Fruit fly (Drosophila melanogaster) whole organism, adult: Measurements from ENCODE around the gene Pmvk.

Source experiments
- CG11617 ChIP-seq: fragments of 200-800 bp; sonication (Bioruptor generic); optimal IDR thresholded peaks from 2 replicates; lab custom pipeline; 2017; ENCODE audit warnings: mild to moderate bottlenecking, missing biosample characterization, missing genetic modification reagents, missing genetic modification characterization
- CG12768 ChIP-seq: fragments of 200-800 bp; sonication (Bioruptor generic); optimal IDR thresholded peaks from 2 replicates; lab custom pipeline; 2017; ENCODE audit warnings: missing biosample characterization, missing genetic modification characterization, mild to moderate bottlenecking, moderate library complexity, missing genetic modification reagents
- CG14711 ChIP-seq: fragments of 200-800 bp; sonication (Bioruptor generic); optimal IDR thresholded peaks from 2 replicates; lab custom pipeline; 2018; ENCODE audit warnings: missing biosample characterization, mild to moderate bottlenecking, missing genetic modification characterization, moderate library complexity
- CG1620 ChIP-seq: fragments of 200-800 bp; sonication (Bioruptor generic); optimal IDR thresholded peaks from 2 replicates; lab custom pipeline; 2016; ENCODE audit warnings: missing biosample characterization, missing genetic modification characterization
- CG33017 ChIP-seq: fragments of 200-800 bp; sonication (Bioruptor generic); optimal IDR thresholded peaks from 2 replicates; lab custom pipeline; 2018; ENCODE audit warnings: missing biosample characterization, mild to moderate bottlenecking, missing genetic modification characterization, moderate library complexity
- CG5204 ChIP-seq: fragments of 200-800 bp; sonication (Bioruptor generic); optimal IDR thresholded peaks from 2 replicates; lab custom pipeline; 2016; ENCODE audit warnings: missing biosample characterization, missing genetic modification characterization
- CG7045 ChIP-seq: fragments of 200-800 bp; sonication (Bioruptor generic); optimal IDR thresholded peaks from 2 replicates; lab custom pipeline; 2017; ENCODE audit warnings: missing biosample characterization, mild to moderate bottlenecking, missing genetic modification characterization
- CG7101 ChIP-seq: fragments of 200-800 bp; sonication (Bioruptor generic); optimal IDR thresholded peaks from 2 replicates; lab custom pipeline; 2018; ENCODE audit warnings: missing biosample characterization, mild to moderate bottlenecking, missing genetic modification characterization, moderate library complexity
- Clk ChIP-seq: fragments of 200-800 bp; sonication (Bioruptor generic); optimal IDR thresholded peaks from 2 replicates; lab custom pipeline; 2017; ENCODE audit warnings: missing biosample characterization, missing genetic modification characterization
- Crg-1 ChIP-seq: fragments of 200-800 bp; sonication (Bioruptor generic); optimal IDR thresholded peaks from 2 replicates; lab custom pipeline; 2016; ENCODE audit warnings: missing biosample characterization, missing genetic modification characterization
- Hr96 ChIP-seq: fragments of 200-800 bp; sonication (Bioruptor generic); optimal IDR thresholded peaks from 2 replicates; lab custom pipeline; 2016; ENCODE audit warnings: missing biosample characterization, missing genetic modification characterization
- Mnt ChIP-seq: fragments of 200-800 bp; sonication (Bioruptor generic); optimal IDR thresholded peaks from 2 replicates; lab custom pipeline; 2016; ENCODE audit warnings: missing biosample characterization, mild to moderate bottlenecking, missing genetic modification characterization
- bab1 ChIP-seq: fragments of 200-800 bp; sonication (Bioruptor generic); optimal IDR thresholded peaks from 3 replicates; lab custom pipeline; 2019; ENCODE audit warnings: missing biosample characterization, mild to moderate bottlenecking, missing genetic modification characterization, moderate library complexity
- cic ChIP-seq: fragments of 200-800 bp; sonication (Bioruptor generic); optimal IDR thresholded peaks from 2 replicates; lab custom pipeline; 2017; ENCODE audit warnings: missing biosample characterization, mild to moderate bottlenecking, missing genetic modification characterization, moderate library complexity
- cnc ChIP-seq, 2 experiments: fragments of >200 bp; optimal IDR thresholded peaks; 2 replicates each; lab custom pipeline; 2017
- kay ChIP-seq: fragments of 200-800 bp; sonication (Bioruptor generic); peaks from one replicate; lab custom pipeline; 2016; ENCODE audit warnings: missing biosample characterization, missing genetic modification characterization, borderline replicate concordance
- ovo ChIP-seq: fragments of 200-800 bp; sonication (Bioruptor generic); optimal IDR thresholded peaks from 2 replicates; lab custom pipeline; 2016; ENCODE audit warnings: missing biosample characterization, missing genetic modification characterization
- pad ChIP-seq: fragments of 200-800 bp; sonication (Bioruptor generic); optimal IDR thresholded peaks from 3 replicates; lab custom pipeline; 2017; ENCODE audit warnings: missing biosample characterization, missing genetic modification characterization, mild to moderate bottlenecking, moderate library complexity, missing genetic modification reagents
- tj ChIP-seq: fragments of 200-800 bp; sonication (Bioruptor generic); optimal IDR thresholded peaks from 3 replicates; lab custom pipeline; 2017; ENCODE audit warnings: missing biosample characterization, mild to moderate bottlenecking, missing genetic modification characterization, moderate library complexity
- toe ChIP-seq: fragments of 200-800 bp; sonication (Bioruptor generic); optimal IDR thresholded peaks from 2 replicates; lab custom pipeline; 2016; ENCODE audit warnings: missing biosample characterization, missing genetic modification characterization

Gene Pmvk

dm6 chr2L:19546869-19547710, 33.1 kb downstream of the Pmvk start, which contains the start of gene CG10337:
CG10337 (minus strand) TSS chr2L:19546959.
- TF ChIP-seq tj (GFP tag; lab: Kevin White, UChicago) (peak; percentile 72), Hr96 (GFP tag; lab: Kevin White, UChicago) (peak; percentile 21), Clk (no peak), CG11617 (GFP tag; lab: Kevin White, UChicago) (peak; percentile 85), CG7101 (tag; lab: Kevin White, UChicago) (peak; percentile 80), cnc (optimal IDR thresholded peaks at IDR 0.05; lab: Kevin White, UChicago) (peak; percentile 44 to 86), CG5204 (GFP tag; lab: Kevin White, UChicago) (peak; percentile 56), CG33017 (peak; percentile 73), CG7045 (peak; percentile 71), Mnt (GFP tag; lab: Kevin White, UChicago) (peak; percentile 62), pad (GFP tag; lab: Kevin White, UChicago) (peak; percentile 34), CG14711 (tag; lab: Kevin White, UChicago) (peak; percentile 67), ovo (GFP tag; lab: Kevin White, UChicago) (no peak), kay (GFP tag; lab: Kevin White, UChicago) (peak; percentile 70), Crg-1 (GFP tag; lab: Kevin White, UChicago) (no peak), toe (GFP tag; lab: Kevin White, UChicago) (no peak), bab1 (GFP tag; lab: Kevin White, UChicago) (peak; percentile 60), cic (GFP tag; lab: Kevin White, UChicago) (peak; percentile 74), CG1620 (GFP tag; lab: Kevin White, UChicago) (no peak), CG12768 (GFP tag; lab: Kevin White, UChicago) (peak; percentile 77)

- TF ChIP-seq Crg-1 (GFP tag; lab: Kevin White, UChicago) (no peak), tj (GFP tag; lab: Kevin White, UChicago) (no peak), pad (GFP tag; lab: Kevin White, UChicago) (no peak), kay (GFP tag; lab: Kevin White, UChicago) (peak; percentile 48), CG33017 (peak; percentile 21), cic (GFP tag; lab: Kevin White, UChicago) (no peak), toe (GFP tag; lab: Kevin White, UChicago) (no peak)
These were observed 37.1 kb downstream of the Pmvk start for dm6 chr2L:19543010-19543564.

- TF ChIP-seq kay (GFP tag; lab: Kevin White, UChicago) (peak; percentile 95), CG7045 (no peak), bab1 (GFP tag; lab: Kevin White, UChicago) (peak; percentile 60), Mnt (GFP tag; lab: Kevin White, UChicago) (peak; percentile 34), CG7101 (tag; lab: Kevin White, UChicago) (peak; percentile 14), CG11617 (GFP tag; lab: Kevin White, UChicago) (peak; percentile 22), CG12768 (GFP tag; lab: Kevin White, UChicago) (no peak), cnc (optimal IDR thresholded peaks at IDR 0.05; lab: Kevin White, UChicago) (peak; percentile 41 to 89), CG5204 (GFP tag; lab: Kevin White, UChicago) (no peak), Crg-1 (GFP tag; lab: Kevin White, UChicago) (no peak), CG33017 (no peak), CG1620 (GFP tag; lab: Kevin White, UChicago) (peak; percentile 8), cic (GFP tag; lab: Kevin White, UChicago) (no peak), toe (GFP tag; lab: Kevin White, UChicago) (no peak), Hr96 (GFP tag; lab: Kevin White, UChicago) (no peak)
These were observed 37.8 kb downstream of the Pmvk start for dm6 chr2L:19542268-19542773.

- TF ChIP-seq CG5204 (GFP tag; lab: Kevin White, UChicago) (no peak), CG11617 (GFP tag; lab: Kevin White, UChicago) (no peak), CG33017 (no peak), tj (GFP tag; lab: Kevin White, UChicago) (no peak), cnc (optimal IDR thresholded peaks at IDR 0.05; lab: Kevin White, UChicago) (no peak), CG7045 (no peak), cic (GFP tag; lab: Kevin White, UChicago) (no peak), CG7101 (tag; lab: Kevin White, UChicago) (no peak)
These were observed 39.8 kb downstream of the Pmvk start, which contains the start of gene CG13081 for dm6 chr2L:19540307-19540706. CG13081 (plus strand) TSS chr2L:19540607.

- TF ChIP-seq cic (GFP tag; lab: Kevin White, UChicago): no peak
- no peak for TF ChIP-seq bab1 (GFP tag; lab: Kevin White, UChicago)
- TF ChIP-seq CG1620 (GFP tag; lab: Kevin White, UChicago): no peak
- TF ChIP-seq Clk: no peak
- no peak for TF ChIP-seq kay (GFP tag; lab: Kevin White, UChicago)
- no peak for TF ChIP-seq CG7101 (tag; lab: Kevin White, UChicago)
- TF ChIP-seq CG5204 (GFP tag; lab: Kevin White, UChicago): no peak
- no peak for TF ChIP-seq Hr96 (GFP tag; lab: Kevin White, UChicago)
- TF ChIP-seq CG12768 (GFP tag; lab: Kevin White, UChicago): no peak
- TF ChIP-seq Mnt (GFP tag; lab: Kevin White, UChicago): no peak
- TF ChIP-seq toe (GFP tag; lab: Kevin White, UChicago): no peak
These were observed 42.2 kb downstream of the Pmvk start, which contains the start of gene CG13082 for dm6 chr2L:19537779-19538456. CG13082 (plus strand) TSS chr2L:19538425.
